Fruit fly (Drosophila melanogaster) ovary, adult (tissue): ENCODE measurements around the gene CG10428.

Experiments
- CG17801 ChIP-seq: fragments of 200-800 bp; optimal IDR thresholded peaks from 2 replicates; lab custom pipeline; 2019; ENCODE audit warnings: missing biosample characterization, mild to moderate bottlenecking, missing genetic modification characterization, moderate library complexity; ENCODE audit not compliant: partially characterized antibody

CG10428 gene

DNA sequence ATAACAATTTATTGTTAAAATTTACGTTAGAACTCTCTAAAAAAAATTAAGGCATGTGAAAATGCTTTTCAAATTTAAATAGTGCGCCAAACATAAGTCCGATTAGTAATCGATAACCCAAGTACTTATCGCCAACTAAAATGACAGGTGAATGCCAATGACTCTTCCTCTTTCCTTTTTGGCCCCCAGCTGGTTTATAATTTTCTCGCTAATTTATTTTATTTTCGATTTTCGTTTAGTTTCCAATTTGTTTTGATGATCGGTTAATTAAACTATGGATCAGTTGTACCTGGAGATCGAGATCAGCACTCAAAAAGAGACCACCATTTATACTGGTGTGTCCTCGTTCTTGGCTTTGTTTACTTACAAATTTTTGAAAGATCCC lies at the start of gene CG10428:
Gene CG10428, plus strand, starts transcription at position 161 of the 385 bp plus-strand sequence.
- TF ChIP-seq CG17801 = no peak

DNA sequence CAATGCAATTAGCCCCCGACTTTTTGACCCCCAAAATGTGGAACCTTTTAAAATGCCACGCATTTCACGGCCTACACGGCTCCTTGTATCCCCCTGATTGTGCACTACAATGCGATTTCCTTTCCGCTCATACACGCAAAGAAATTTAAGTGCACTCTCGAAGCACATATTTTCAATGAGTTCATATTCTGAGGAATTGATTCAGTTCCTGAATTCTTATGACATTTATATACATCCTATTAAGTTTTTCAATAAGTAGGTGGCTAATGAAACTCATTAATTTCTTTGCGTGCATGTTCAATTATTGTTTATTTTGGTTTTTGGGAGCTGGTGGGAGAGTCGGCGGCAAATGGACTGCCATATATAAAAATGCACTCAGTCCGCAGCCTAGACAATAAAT lies 49.4 kb upstream of the CG10428 start:
- TF ChIP-seq CG17801 = no peak

DNA sequence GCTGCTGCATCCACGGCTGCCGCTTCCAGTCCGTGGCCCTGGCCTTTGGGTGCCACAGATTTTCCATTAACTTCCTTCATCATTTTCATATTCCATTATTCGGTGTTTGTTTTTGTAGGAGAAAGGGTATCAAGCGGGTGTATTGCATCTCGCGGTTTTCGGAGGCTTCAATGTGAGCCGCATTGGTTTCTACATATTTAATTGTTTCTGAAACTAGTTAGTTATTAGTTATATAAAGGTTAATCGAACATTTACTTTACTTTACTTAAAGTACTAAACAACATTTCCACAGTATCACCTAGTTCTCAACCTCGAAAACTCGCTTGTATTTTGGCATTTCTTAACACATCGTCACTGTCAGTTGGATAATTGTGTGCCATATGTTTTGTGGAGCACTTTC lies 48.8 kb upstream of the CG10428 start:
- TF ChIP-seq CG17801 = no peak

DNA sequence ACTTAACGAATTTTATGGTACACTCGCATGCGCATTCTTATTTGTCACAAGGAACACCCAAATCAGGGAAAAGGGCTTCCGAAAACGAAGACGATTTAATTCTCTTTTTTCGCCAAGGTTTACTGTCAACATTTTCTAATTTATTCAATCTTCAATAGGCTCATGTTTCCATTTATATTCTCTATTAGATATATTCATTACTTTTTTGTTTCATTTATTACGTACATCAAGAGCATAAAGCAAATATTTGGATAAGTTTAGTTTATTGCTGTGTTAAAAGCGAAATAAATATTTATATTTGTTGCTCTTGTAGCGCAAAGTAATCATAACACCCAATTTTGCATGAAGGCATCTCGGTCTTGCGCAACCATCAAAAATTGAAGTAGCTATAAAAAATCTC lies 47.7 kb upstream of the CG10428 start:
- TF ChIP-seq CG17801 = no peak

DNA sequence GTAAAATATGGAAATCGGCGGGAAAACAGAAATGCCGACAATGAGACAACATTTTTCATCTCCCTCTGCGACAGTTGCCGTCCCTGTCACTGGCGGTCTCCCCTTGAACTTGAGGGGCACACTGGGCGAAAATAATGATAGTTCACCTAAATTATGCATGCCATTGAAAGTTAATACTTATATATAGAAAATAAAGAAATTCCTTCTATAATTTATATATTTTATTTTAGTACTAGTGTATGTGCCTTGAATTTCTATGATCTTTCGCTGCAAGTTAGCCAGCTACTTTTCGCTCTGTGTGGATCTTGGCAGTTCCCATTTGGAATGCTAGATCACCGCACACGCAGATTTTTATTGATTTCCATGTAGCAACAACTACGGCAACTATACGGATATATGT lies 42.1 kb upstream of the CG10428 start:
- TF ChIP-seq CG17801 = no peak

DNA sequence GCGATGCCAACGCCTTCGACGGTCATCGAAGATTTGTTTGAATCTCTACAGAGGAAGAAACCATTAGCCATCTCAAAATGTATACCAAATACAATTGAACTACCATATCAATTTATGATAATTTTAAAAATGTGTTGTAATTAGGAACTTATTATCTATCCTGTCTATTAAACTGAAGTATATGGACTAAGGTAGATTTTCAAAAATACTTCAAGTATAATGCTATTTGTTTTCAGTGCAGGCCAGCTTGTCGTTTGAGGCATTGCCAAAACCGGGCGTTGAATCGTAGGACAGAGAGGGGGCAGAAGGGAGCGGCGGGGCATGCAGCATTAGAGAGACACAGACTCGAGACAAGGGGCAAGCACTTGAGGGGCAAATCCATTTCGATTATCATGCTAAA lies 41.2 kb upstream of the CG10428 start:
- TF ChIP-seq CG17801 = no peak

DNA sequence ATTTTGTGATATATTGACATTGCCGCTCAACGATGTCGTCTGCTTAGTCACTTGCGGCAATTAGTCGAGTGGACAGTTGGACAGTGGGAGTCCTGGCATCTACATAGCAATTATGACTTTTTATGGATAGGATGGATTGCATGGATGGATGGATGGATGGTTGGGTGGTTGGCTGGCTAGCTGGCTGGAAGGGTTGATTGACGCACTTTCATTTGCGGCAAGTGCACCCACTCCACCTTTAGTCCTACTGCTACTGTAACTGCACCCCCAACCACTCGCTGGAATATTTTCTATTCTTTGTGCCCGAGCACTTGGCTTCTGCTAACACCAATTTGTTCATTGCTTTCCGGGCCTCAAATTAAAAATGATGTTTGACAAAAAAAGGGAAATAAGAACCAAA lies 33.9 kb upstream of the CG10428 start:
- TF ChIP-seq CG17801 = no peak

DNA sequence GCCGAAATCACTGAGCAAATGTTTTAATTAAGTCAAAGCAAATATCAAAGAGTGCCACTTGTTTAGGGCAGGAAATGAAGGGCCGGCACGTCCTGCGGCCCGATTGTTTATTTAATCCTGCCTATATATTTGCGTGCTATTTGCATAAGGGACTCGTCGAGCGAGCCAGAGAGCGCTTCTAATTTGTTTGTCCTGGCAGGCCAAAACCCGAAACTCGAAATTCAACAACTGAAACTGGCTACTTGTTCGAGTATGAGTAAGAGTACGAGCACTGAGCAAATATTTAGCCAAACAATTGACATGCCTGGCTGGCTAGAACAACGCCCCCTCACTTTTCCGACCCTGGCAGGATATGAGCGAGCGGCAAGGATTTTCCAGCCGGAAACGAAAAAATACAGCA lies 31.1 kb upstream of the CG10428 start:
- TF ChIP-seq CG17801 = no peak

DNA sequence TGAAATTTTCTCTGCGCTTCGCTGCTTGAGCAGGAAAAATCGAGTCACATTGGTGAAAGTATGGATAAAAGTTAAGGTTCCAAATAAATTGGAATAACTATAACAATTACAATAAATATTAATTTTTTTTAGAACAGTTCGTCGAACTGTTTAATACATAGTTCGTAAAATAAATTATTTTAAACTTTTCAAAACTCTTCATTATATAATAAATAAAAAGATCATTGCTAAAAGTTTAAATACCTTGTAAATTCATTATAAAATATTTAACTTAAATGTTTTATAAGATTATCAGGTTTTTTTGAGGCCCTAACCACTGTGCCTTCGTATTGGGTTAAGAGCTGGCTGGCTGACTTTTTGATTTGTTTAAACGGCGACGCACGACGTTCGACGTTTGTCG lies 29.2 kb upstream of the CG10428 start:
- TF ChIP-seq CG17801 = no peak

DNA sequence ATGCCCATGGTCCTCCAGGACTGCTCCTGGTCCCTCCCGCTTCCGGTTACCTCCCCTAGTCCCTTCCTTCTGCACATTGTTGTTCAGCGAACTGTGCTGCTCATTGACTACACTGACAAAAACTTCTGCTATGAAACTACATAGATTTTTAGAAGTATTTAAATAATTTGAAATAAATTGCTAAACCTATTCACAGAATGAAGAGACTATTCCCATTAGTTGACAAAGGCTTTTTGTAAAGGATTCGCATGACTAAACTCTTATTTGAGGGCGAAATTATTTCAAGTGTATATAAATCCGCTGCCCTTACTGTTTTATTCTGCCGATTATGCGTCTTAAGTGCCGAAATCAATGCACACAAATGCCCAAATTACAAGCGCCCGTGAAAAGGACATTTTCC lies 27.4 kb upstream of the CG10428 start:
- TF ChIP-seq CG17801 = no peak

DNA sequence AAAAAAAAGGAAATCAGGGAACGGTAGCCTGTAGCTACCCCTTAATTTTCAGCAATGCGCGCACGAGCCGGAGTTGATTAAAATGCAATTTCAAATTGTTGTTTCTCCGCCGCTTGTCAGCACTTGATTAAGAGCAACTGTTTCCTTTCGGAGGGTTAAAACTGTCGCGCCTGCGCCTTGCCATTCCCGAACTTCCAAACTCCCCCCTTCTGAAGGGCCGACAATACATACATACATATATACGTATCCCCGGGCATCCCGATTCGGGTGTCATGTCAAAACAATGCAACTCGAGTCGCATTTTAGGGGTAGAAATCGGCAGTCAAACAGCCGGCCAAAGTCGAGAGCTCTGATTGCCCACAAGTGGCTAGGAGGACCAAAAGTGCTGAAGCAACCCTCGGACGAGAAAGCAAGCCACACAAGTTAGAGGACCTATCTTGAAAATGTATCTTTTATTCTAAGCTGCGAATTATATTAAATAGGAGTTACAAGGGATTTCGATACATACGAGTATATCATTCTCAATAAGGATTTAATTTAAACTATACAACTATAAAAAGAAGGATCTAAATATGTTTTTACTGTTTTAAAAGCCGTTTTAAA lies 23.9 kb upstream of the CG10428 start:
- TF ChIP-seq CG17801 = no peak

DNA sequence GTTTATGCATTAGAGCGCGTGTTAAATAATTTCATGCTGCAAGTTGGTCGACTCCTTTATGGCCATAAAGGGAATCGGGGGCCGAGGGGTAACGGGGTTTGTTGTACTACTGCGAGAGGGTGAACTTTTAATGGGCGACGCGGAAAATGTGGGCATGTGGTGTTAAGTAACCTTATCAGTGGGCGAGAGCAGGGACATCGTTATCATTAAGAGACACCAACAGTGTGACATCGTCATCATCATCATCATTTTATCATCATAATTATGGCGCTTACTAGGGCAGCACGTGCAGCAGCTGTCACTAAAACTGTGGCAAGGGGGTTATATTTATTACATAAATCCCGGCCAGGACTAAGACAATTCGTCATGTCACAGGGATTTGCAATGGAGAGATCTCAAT lies 23.3 kb upstream of the CG10428 start:
- TF ChIP-seq CG17801 = no peak

DNA sequence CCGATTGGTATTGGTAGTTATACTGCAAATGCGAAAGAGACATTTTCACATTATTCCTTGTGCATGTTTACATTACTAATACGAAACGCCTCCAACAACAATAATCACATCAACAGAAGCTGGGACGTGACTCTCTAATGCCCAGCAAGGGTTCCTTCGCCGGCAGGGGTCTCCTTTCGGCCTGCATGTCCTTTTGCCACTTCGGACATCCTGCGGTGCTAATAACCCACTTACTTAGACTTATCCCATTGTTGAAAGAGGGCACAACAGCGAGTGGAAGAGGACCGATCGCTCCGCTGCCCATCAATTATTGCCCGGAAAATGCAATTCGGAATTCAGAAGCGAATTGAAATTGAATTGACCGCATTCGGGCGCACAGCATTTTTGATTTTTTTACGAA lies 22.7 kb upstream of the CG10428 start:
- TF ChIP-seq CG17801 = no peak

DNA sequence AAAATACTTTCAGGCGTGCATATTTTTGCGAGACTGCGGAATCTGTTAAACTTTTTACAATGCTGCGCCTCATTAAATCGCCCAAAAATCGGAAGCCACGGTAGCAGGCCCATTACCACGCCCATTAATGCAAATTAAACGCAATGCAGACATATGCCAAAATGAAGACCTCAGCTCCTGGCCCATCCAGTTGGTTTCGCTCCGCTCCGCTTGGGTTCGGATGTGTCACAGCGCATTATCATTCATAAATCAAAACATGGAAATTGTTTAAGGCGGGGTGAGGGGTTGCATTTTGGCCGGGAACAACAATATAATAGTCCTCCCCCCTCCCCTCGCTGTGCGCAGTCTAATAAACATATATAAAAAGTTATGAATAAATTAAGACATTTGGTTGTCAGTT lies 20.8 kb upstream of the CG10428 start:
- no peak for TF ChIP-seq CG17801

DNA sequence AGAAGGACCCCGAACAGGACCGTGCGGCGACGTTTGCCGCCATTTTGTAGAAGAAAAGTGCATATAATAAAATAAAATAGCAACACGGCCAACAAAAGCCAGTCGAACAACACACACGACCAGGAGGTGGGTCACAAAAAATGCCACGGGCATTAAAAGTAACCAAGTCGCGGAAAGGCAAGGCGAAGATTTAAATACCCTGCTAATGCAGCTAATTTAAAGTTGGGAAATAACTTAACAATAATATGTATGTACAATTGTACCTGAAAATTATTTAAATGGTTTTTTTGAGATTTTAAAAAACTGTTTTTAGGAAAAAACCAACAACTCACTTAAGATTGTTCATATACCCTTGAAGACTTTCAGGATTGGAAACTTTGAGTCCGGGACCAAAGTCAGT lies 19.1 kb upstream of the CG10428 start:
- TF ChIP-seq CG17801 = no peak

DNA sequence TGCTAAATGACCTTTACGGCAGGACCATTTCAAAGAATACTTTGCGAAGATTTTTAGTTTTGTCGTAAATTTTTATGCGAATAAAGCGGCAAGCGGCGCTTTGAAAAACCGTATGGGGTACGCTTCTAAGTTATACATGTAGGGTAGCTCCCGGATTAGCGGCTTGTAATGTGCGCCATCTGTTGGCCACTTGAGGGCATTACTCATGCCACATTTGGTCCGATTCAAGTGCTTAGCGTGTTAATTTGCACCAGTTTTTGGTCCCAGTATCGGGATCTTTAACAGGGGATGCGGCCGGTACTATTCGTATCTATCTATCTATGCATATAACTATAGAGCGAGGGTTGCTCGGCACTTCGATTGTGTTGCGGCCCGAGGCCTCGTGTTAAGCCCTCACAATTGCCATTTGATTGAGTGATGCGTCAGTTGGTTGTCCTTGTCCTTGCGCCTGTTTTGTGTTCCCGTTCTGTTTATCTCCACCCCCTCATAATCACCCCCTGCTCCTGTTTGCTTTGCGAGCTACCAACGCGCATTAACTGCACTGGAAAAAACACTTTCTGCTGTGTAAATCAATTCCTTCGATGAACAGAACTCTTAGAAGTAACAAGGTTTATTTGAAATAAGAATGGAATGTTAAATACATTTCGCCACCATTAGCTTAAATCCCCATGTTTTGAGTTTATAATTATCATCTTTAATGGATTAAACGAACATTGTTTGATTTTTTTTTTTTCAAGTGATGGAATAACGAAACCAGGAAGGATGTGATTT lies 18.1 kb upstream of the CG10428 start:
- no peak for TF ChIP-seq CG17801

DNA sequence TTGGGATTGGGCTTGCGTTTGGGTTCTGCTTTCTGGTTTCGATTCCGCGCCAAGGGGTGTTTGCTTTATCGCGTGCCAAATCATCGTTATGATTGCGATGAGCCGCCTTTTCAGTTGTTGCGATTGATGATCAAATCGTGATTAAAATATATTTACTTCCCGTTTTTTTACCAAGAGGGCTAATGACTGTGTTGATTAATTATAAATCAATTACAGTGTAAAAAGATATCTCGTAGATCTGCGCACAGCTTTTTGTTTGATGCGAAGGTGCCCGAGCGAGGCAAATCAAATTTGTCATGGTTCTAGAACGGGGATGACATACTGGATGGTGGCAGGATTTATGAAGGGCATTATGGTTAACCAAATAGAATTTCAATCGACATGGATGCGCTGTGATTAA lies 14.8 kb upstream of the CG10428 start:
- no peak for TF ChIP-seq CG17801

DNA sequence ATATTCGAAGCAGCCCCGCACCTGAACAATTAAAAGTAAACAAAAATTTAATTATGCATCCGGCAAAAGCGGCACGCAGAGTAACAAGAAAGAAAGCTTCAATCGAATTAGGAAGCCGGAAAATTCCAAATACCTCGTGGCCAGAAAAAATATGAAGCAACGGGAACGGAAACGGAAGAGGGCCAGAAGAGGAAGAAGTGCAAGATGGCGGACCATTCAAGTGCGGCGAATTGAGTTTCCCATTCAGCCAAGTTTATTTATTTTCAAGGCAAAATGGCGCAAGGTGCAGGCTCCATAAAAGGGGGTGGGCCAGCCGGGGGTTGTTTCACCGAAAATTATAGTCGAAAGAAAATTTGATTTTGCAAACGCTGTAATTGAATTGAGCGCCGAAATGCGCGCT lies 14.1 kb upstream of the CG10428 start:
- TF ChIP-seq CG17801 = no peak

DNA sequence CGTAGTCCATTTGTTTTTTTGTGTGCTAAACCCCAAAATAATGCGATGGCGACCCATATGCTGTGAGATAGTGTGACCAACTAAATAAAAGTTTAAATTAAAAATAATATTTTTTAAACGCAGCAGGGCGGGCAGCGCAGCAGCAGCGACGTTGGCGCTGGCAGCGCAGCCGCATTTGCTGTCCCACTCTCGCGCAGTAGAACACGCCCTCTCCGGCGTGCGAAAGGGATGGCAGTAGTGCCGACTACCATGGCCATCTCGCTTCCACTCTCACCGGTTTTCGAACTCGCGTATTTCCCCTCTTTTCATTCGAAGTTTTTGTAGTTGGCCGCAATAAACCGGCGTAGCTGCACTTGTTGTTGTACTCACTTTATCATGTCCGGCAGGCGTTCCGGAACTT lies 12.6 kb upstream of the CG10428 start:
- peak; percentile 12 for TF ChIP-seq CG17801
